Worm (Caenorhabditis elegans): Measurements from ENCODE around the gene ZC477.3.

DNA sequence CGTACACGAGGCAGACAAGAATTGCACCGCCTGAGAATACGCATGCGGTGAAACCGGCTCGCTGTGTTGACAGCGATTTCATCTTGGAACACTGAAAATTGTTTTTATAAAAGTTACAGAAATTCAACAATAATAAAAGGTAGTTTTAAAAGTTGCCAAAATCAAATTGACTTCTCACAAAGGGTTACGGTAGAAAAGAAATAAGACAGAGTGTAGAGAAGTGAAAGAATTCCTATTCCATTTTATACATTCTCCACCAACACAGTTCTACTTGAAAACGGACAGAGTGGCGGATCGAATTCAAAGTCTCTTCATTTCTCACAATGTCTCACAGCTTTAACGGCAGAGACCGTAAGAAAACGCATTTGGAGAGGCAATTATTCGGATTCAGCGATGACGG, 49.1 kb downstream of the ZC477.3 start, which contains the start of gene col-113:
- no peak for TF ChIP-seq R02D3.7 (tag; optimal IDR thresholded peaks at IDR 0.05)
- TF ChIP-seq skn-1 (tag; optimal IDR thresholded peaks at IDR 0.05), result no peak
- no peak for TF ChIP-seq ztf-11 (tag; optimal IDR thresholded peaks at IDR 0.05)
- no peak for TF ChIP-seq lin-13 (GFP tag; optimal IDR thresholded peaks at IDR 0.05)
- TF ChIP-seq ZK546.5 (tag; optimal IDR thresholded peaks at IDR 0.05), result no peak
- no peak for TF ChIP-seq nhr-12 (tag; optimal IDR thresholded peaks at IDR 0.05)
- no peak for TF ChIP-seq fos-1 (tag; optimal IDR thresholded peaks at IDR 0.05)
- TF ChIP-seq mab-5 (tag; optimal IDR thresholded peaks at IDR 0.05), result no peak
- no peak for TF ChIP-seq egl-27 (tag; optimal IDR thresholded peaks at IDR 0.05)
- TF ChIP-seq nhr-11 (tag; optimal IDR thresholded peaks at IDR 0.05), result no peak
- no peak for TF ChIP-seq nhr-6 (tag; optimal IDR thresholded peaks at IDR 0.05)
- no peak for TF ChIP-seq unc-55 (GFP tag; optimal IDR thresholded peaks at IDR 0.05)
- TF ChIP-seq nhr-77 (tag; optimal IDR thresholded peaks at IDR 0.05), result no peak

Measured in whole organism, L2 larva.